Fruit fly (Drosophila melanogaster) whole organism, prepupa: ENCODE data around the gene CG4829.
A peak's percentile ranks its signal among the peaks of the same experiment; 100 is the strongest.

Experiments used
- Blimp-1 ChIP-seq: fragments of 200-800 bp; sonication (Bioruptor generic); optimal IDR thresholded peaks from 3 replicates; lab custom pipeline; 2017; ENCODE audit warnings: missing biosample characterization, missing genetic modification characterization, mild to moderate bottlenecking, moderate library complexity, missing genetic modification reagents
- CG10631 ChIP-seq: fragments of 200-800 bp; sonication (Bioruptor generic); optimal IDR thresholded peaks from 2 replicates; lab custom pipeline; 2016; ENCODE audit warnings: missing biosample characterization, missing genetic modification characterization
- CG10669 ChIP-seq: fragments of 200-800 bp; sonication (Bioruptor generic); optimal IDR thresholded peaks from 3 replicates; lab custom pipeline; 2018; ENCODE audit warnings: missing biosample characterization, mild to moderate bottlenecking, missing genetic modification characterization, moderate library complexity
- CG11294 ChIP-seq: fragments of 200-800 bp; sonication (Bioruptor generic); IDR thresholded peaks from 2 replicates; pipeline ENCODE4 v1.3.6; 2022; ENCODE audit warnings: missing biosample characterization, missing genetic modification characterization
- CG11762 ChIP-seq: fragments of 200-800 bp; sonication (Bioruptor generic); optimal IDR thresholded peaks from 3 replicates; lab custom pipeline; 2016; ENCODE audit warnings: missing biosample characterization, missing genetic modification characterization; ENCODE audit not compliant: insufficient read depth
- CG11902 ChIP-seq: fragments of 200-800 bp; sonication (Bioruptor generic); optimal IDR thresholded peaks from 3 replicates; lab custom pipeline; 2016; ENCODE audit warnings: missing biosample characterization, missing genetic modification characterization
- CG15336 ChIP-seq: fragments of 200-800 bp; sonication (Bioruptor generic); IDR thresholded peaks from 2 replicates; pipeline ENCODE4 v1.3.6; 2022; ENCODE audit warnings: missing biosample characterization, missing genetic modification characterization
- CG1621 ChIP-seq: fragments of 200-800 bp; sonication (Bioruptor generic); optimal IDR thresholded peaks from 3 replicates; lab custom pipeline; 2018; ENCODE audit warnings: missing biosample characterization, mild to moderate bottlenecking, missing genetic modification characterization
- CG16779 ChIP-seq: fragments of 200-800 bp; sonication (Bioruptor generic); optimal IDR thresholded peaks from 3 replicates; lab custom pipeline; 2017; ENCODE audit warnings: missing biosample characterization, mild to moderate bottlenecking, missing genetic modification characterization
- CG31627 ChIP-seq: fragments of 200-800 bp; sonication (Bioruptor generic); optimal IDR thresholded peaks from 3 replicates; lab custom pipeline; 2016; ENCODE audit warnings: missing biosample characterization, missing genetic modification characterization
- CG32006 ChIP-seq: fragments of 200-800 bp; sonication (Bioruptor generic); optimal IDR thresholded peaks from 3 replicates; lab custom pipeline; 2017; ENCODE audit warnings: missing biosample characterization, mild to moderate bottlenecking, missing genetic modification characterization
- CG34406 ChIP-seq: fragments of 200-800 bp; sonication (Bioruptor generic); optimal IDR thresholded peaks from 3 replicates; lab custom pipeline; 2016; ENCODE audit warnings: missing biosample characterization, missing genetic modification characterization
- CG3919 ChIP-seq: fragments of 200-800 bp; sonication (Bioruptor generic); optimal IDR thresholded peaks from 3 replicates; lab custom pipeline; 2016; ENCODE audit warnings: missing biosample characterization, missing genetic modification characterization
- CG4318 ChIP-seq: fragments of 200-800 bp; sonication (Bioruptor generic); optimal IDR thresholded peaks from 3 replicates; lab custom pipeline; 2017; ENCODE audit warnings: missing biosample characterization, mild to moderate bottlenecking, missing genetic modification characterization
- CG6276 ChIP-seq: fragments of 200-800 bp; sonication (Bioruptor generic); optimal IDR thresholded peaks from 2 replicates; lab custom pipeline; 2017; ENCODE audit warnings: missing biosample characterization, mild to moderate bottlenecking, missing genetic modification characterization
- CG6792 ChIP-seq: fragments of 200-800 bp; sonication (Bioruptor generic); optimal IDR thresholded peaks from 3 replicates; lab custom pipeline; 2016; ENCODE audit warnings: missing biosample characterization, missing genetic modification characterization
- CG6808 ChIP-seq: fragments of 200-800 bp; sonication (Bioruptor generic); optimal IDR thresholded peaks from 3 replicates; lab custom pipeline; 2017; ENCODE audit warnings: missing biosample characterization, missing genetic modification characterization, mild to moderate bottlenecking, moderate library complexity, missing genetic modification reagents
- CG6854 ChIP-seq: fragments of 200-800 bp; sonication (Bioruptor generic); optimal IDR thresholded peaks from 2 replicates; lab custom pipeline; 2017; ENCODE audit warnings: missing biosample characterization, mild to moderate bottlenecking, missing genetic modification characterization
- CG7368 ChIP-seq: fragments of 200-800 bp; sonication (Bioruptor generic); optimal IDR thresholded peaks from 3 replicates; lab custom pipeline; 2016; ENCODE audit warnings: missing biosample characterization, missing genetic modification characterization
- CG8319 ChIP-seq: fragments of 200-800 bp; sonication (Bioruptor generic); optimal IDR thresholded peaks from 3 replicates; lab custom pipeline; 2016; ENCODE audit warnings: missing biosample characterization, missing genetic modification characterization
- CG8632 ChIP-seq: fragments of 200-800 bp; sonication (Bioruptor generic); optimal IDR thresholded peaks from 3 replicates; lab custom pipeline; 2016; ENCODE audit warnings: missing biosample characterization, missing genetic modification characterization
- CG9139 ChIP-seq: fragments of 200-800 bp; sonication (Bioruptor generic); optimal IDR thresholded peaks from 3 replicates; lab custom pipeline; 2017; ENCODE audit warnings: missing biosample characterization, mild to moderate bottlenecking, missing genetic modification characterization
- Eip78C ChIP-seq: fragments of 200-800 bp; sonication (Bioruptor generic); peaks from one replicate; lab custom pipeline; 2016; ENCODE audit warnings: missing biosample characterization, missing genetic modification characterization
- Eip93F ChIP-seq: fragments of 200-800 bp; sonication (Bioruptor generic); optimal IDR thresholded peaks from 2 replicates; lab custom pipeline; 2016; ENCODE audit warnings: missing biosample characterization, mild to moderate bottlenecking, missing genetic modification characterization
- Ets21C ChIP-seq: fragments of 200-800 bp; sonication (Bioruptor generic); optimal IDR thresholded peaks from 3 replicates; lab custom pipeline; 2016; ENCODE audit warnings: missing biosample characterization, missing genetic modification characterization
- Ets96B ChIP-seq: fragments of 200-800 bp; optimal IDR thresholded peaks from 2 replicates; lab custom pipeline; 2019; ENCODE audit warnings: missing biosample characterization, mild to moderate bottlenecking, missing genetic modification characterization, moderate library complexity
- Gug ChIP-seq: fragments of 200-800 bp; sonication (Bioruptor generic); IDR thresholded peaks from 2 replicates; pipeline ENCODE4 v1.3.6; 2022; ENCODE audit warnings: missing biosample characterization, missing genetic modification characterization
- Hr38 ChIP-seq: sonication (Bioruptor generic); optimal IDR thresholded peaks from 2 replicates; lab custom pipeline; 2016; ENCODE audit warnings: missing biosample characterization, missing genetic modification characterization
- Hr39 ChIP-seq: fragments of 200-800 bp; sonication (Bioruptor generic); optimal IDR thresholded peaks from 2 replicates; lab custom pipeline; 2016; ENCODE audit warnings: missing biosample characterization, missing genetic modification characterization
- Hr4 ChIP-seq: fragments of 200-800 bp; sonication (Bioruptor generic); optimal IDR thresholded peaks from 3 replicates; lab custom pipeline; 2016; ENCODE audit warnings: missing biosample characterization, missing genetic modification characterization
- Met ChIP-seq: fragments of 200-800 bp; sonication (Bioruptor generic); optimal IDR thresholded peaks from 3 replicates; lab custom pipeline; 2016; ENCODE audit warnings: missing biosample characterization, missing genetic modification characterization
- Sox102F ChIP-seq: fragments of 200-800 bp; sonication (Bioruptor generic); optimal IDR thresholded peaks from 2 replicates; lab custom pipeline; 2016; ENCODE audit warnings: missing biosample characterization, mild to moderate bottlenecking, missing genetic modification characterization
- Sox14 ChIP-seq: fragments of 200-800 bp; sonication (Bioruptor generic); optimal IDR thresholded peaks from 3 replicates; lab custom pipeline; 2016; ENCODE audit warnings: missing biosample characterization, missing genetic modification characterization
- achi ChIP-seq: fragments of 200-800 bp; sonication (Bioruptor generic); optimal IDR thresholded peaks from 3 replicates; lab custom pipeline; 2016; ENCODE audit warnings: missing biosample characterization, missing genetic modification characterization
- cyc ChIP-seq: fragments of 200-800 bp; sonication (Bioruptor generic); optimal IDR thresholded peaks from 3 replicates; lab custom pipeline; 2016; ENCODE audit warnings: missing biosample characterization, missing genetic modification characterization
- dac ChIP-seq: fragments of 200-800 bp; sonication (Bioruptor generic); optimal IDR thresholded peaks from 2 replicates; lab custom pipeline; 2017; ENCODE audit warnings: missing biosample characterization, mild to moderate bottlenecking, missing genetic modification characterization
- dsx ChIP-seq: fragments of 200-800 bp; optimal IDR thresholded peaks from 3 replicates; lab custom pipeline; 2019; ENCODE audit warnings: missing biosample characterization, mild to moderate bottlenecking, missing genetic modification characterization, moderate library complexity; ENCODE audit not compliant: poor library complexity, severe bottlenecking
- esn ChIP-seq: fragments of 200-800 bp; sonication (Bioruptor generic); optimal IDR thresholded peaks from 2 replicates; lab custom pipeline; 2016; ENCODE audit warnings: missing biosample characterization, mild to moderate bottlenecking, missing genetic modification characterization, moderate library complexity
- fd85E ChIP-seq: fragments of 200-800 bp; sonication (Bioruptor generic); optimal IDR thresholded peaks from 3 replicates; lab custom pipeline; 2016; ENCODE audit warnings: missing biosample characterization, missing genetic modification characterization
- lz ChIP-seq: fragments of 200-800 bp; sonication (Bioruptor generic); optimal IDR thresholded peaks from 3 replicates; lab custom pipeline; 2016; ENCODE audit warnings: missing biosample characterization, missing genetic modification characterization
- net ChIP-seq: fragments of 200-800 bp; sonication (Bioruptor generic); optimal IDR thresholded peaks from 3 replicates; lab custom pipeline; 2016; ENCODE audit warnings: missing biosample characterization, missing genetic modification characterization
- salr ChIP-seq, 2 experiments: fragments of 200-800 bp; sonication (Bioruptor generic); optimal IDR thresholded peaks; 3 replicates each; lab custom pipeline; 2016 to 2018; ENCODE audit warnings: missing biosample characterization in 2 of 2, missing genetic modification characterization in 2 of 2, mild to moderate bottlenecking in 1 of 2
- spab ChIP-seq: fragments of 200-800 bp; sonication (Bioruptor generic); optimal IDR thresholded peaks from 2 replicates; lab custom pipeline; 2017; ENCODE audit warnings: missing biosample characterization, mild to moderate bottlenecking, missing genetic modification characterization, missing genetic modification reagents
- ss ChIP-seq, 2 experiments: fragments of 200-800 bp; sonication (Bioruptor generic); optimal IDR thresholded peaks; 2 replicates in 1 of 2; 3 replicates in 1 of 2; lab custom pipeline; 2017 to 2018; ENCODE audit warnings: mild to moderate bottlenecking in 2 of 2, missing biosample characterization in 2 of 2, missing genetic modification characterization in 2 of 2, moderate library complexity in 1 of 2
- svp ChIP-seq: fragments of 200-800 bp; sonication (Bioruptor generic); peaks from one replicate; lab custom pipeline; 2016; ENCODE audit warnings: missing biosample characterization, missing genetic modification characterization
- topi ChIP-seq: fragments of 200-800 bp; sonication (Bioruptor generic); optimal IDR thresholded peaks from 3 replicates; lab custom pipeline; 2016; ENCODE audit warnings: missing biosample characterization, missing genetic modification characterization
- vri ChIP-seq: fragments of 200-800 bp; sonication (Bioruptor generic); optimal IDR thresholded peaks from 3 replicates; lab custom pipeline; 2016; ENCODE audit warnings: missing biosample characterization, mild to moderate bottlenecking, missing genetic modification characterization

Gene CG4829

dm6 chrX:16833097-16833496, 21.6 kb downstream of the CG4829 start (continued):
- peak; percentile 66 for TF ChIP-seq CG8319 (GFP tag; lab: Kevin White, UChicago)
- peak; percentile 86 for TF ChIP-seq Gug (GFP tag; lab: Robert Waterston, UW)
- TF ChIP-seq cyc (GFP tag; lab: Kevin White, UChicago), result peak; percentile 63
- peak; percentile 81 for TF ChIP-seq CG10631 (GFP tag; lab: Kevin White, UChicago)
- peak; percentile 57 for TF ChIP-seq CG11902 (GFP tag; lab: Kevin White, UChicago)
- peak; percentile 90 for TF ChIP-seq dsx (GFP tag; lab: Kevin White, UChicago)
- TF ChIP-seq Hr38, result no peak
- TF ChIP-seq svp (GFP tag; lab: Kevin White, UChicago), result peak; percentile 65
- peak; percentile 87 for TF ChIP-seq CG1621 (tag; lab: Kevin White, UChicago)
- peak; percentile 86 for TF ChIP-seq CG3919 (GFP tag; lab: Kevin White, UChicago)
- TF ChIP-seq fd85E, result peak; percentile 29
- TF ChIP-seq dac (GFP tag; lab: Kevin White, UChicago), result peak; percentile 46
- peak; percentile 83 for TF ChIP-seq CG6808 (GFP tag; lab: Kevin White, UChicago)
- TF ChIP-seq CG9139 (GFP tag; lab: Kevin White, UChicago), result peak; percentile 74
- no peak for TF ChIP-seq Eip93F (GFP tag; lab: Kevin White, UChicago)
- TF ChIP-seq CG32006 (GFP tag; lab: Kevin White, UChicago), result peak; percentile 86
- peak; percentile 85 for TF ChIP-seq net (GFP tag; lab: Kevin White, UChicago)
- TF ChIP-seq CG6276, result peak; percentile 81
- peak; percentile 57 for TF ChIP-seq Hr39 (GFP tag; lab: Kevin White, UChicago)
- peak; percentile 32 for TF ChIP-seq Ets21C (GFP tag; lab: Kevin White, UChicago)
- TF ChIP-seq achi (GFP tag; lab: Kevin White, UChicago), result peak; percentile 83
- peak; percentile 86 for TF ChIP-seq Hr4
- TF ChIP-seq CG11762 (GFP tag; lab: Kevin White, UChicago), result peak; percentile 79
- peak; percentile 63 for TF ChIP-seq lz (GFP tag; lab: Kevin White, UChicago)
- TF ChIP-seq CG11294 (GFP tag; lab: Robert Waterston, UW), result peak; percentile 78
- peak; percentile 58 for TF ChIP-seq CG31627 (GFP tag; lab: Kevin White, UChicago)
- peak; percentile 78 for TF ChIP-seq CG6792 (GFP tag; lab: Kevin White, UChicago)

dm6 chrX:16834259-16834658, 22.8 kb downstream of the CG4829 start:
- TF ChIP-seq Gug (GFP tag; lab: Robert Waterston, UW) (peak; percentile 74), CG1621 (tag; lab: Kevin White, UChicago) (no peak), CG9139 (GFP tag; lab: Kevin White, UChicago) (no peak), CG4318 (GFP tag; lab: Kevin White, UChicago) (peak; percentile 77), CG10631 (GFP tag; lab: Kevin White, UChicago) (peak; percentile 77), Blimp-1 (GFP tag; lab: Kevin White, UChicago) (no peak), Hr4 (peak; percentile 63), CG8632 (GFP tag; lab: Kevin White, UChicago) (peak; percentile 10), spab (GFP tag; lab: Kevin White, UChicago) (no peak), topi (peak; percentile 46), CG11902 (GFP tag; lab: Kevin White, UChicago) (no peak), svp (GFP tag; lab: Kevin White, UChicago) (peak; percentile 73), Sox102F (GFP tag; lab: Kevin White, UChicago) (peak; percentile 48), Sox14 (peak; percentile 69), Hr38 (no peak), CG6854 (GFP tag; lab: Kevin White, UChicago) (no peak), dac (GFP tag; lab: Kevin White, UChicago) (peak; percentile 71), lz (GFP tag; lab: Kevin White, UChicago) (peak; percentile 33), Met (GFP tag; lab: Kevin White, UChicago) (peak; percentile 46), CG11294 (GFP tag; lab: Robert Waterston, UW) (peak; percentile 28; the same call in 1 of the 2 replicates), esn (GFP tag; lab: Kevin White, UChicago) (peak; percentile 65), Eip78C (GFP tag; lab: Kevin White, UChicago) (peak; percentile 94), salr (GFP tag; optimal IDR thresholded peaks at IDR 0.05; lab: Kevin White, UChicago) (peak in 1 of 2 experiments; percentile 77), CG15336 (GFP tag; lab: Robert Waterston, UW) (peak; percentile 84; the same call in 1 of the 2 replicates), CG6808 (GFP tag; lab: Kevin White, UChicago) (no peak), ss (GFP tag; optimal IDR thresholded peaks at IDR 0.05; lab: Kevin White, UChicago) (no peak), CG11762 (GFP tag; lab: Kevin White, UChicago) (no peak), CG31627 (GFP tag; lab: Kevin White, UChicago) (peak; percentile 36), vri (GFP tag; lab: Kevin White, UChicago) (no peak), CG10669 (GFP tag; lab: Kevin White, UChicago) (no peak), CG16779 (peak; percentile 70), Ets21C (GFP tag; lab: Kevin White, UChicago) (peak; percentile 12), CG7368 (GFP tag; lab: Kevin White, UChicago) (peak; percentile 2), fd85E (no peak), CG34406 (GFP tag; lab: Kevin White, UChicago) (peak; percentile 16), Ets96B (peak; percentile 18)
